Worm (Caenorhabditis elegans) whole organism, L3 larva: ENCODE measurements around the gene sra-36.

Experiments
- R02D3.7 ChIP-seq: fragments of 150-350 bp; optimal IDR thresholded peaks from 2 replicates; lab custom pipeline; 2014; ENCODE audit warnings: missing biosample characterization, missing genetic modification characterization
- aly-2 ChIP-seq: fragments of 150-350 bp; optimal IDR thresholded peaks from 2 replicates; lab custom pipeline; 2014; ENCODE audit warnings: missing biosample characterization, missing genetic modification characterization
- ama-1 ChIP-seq: fragments of 150-350 bp; optimal IDR thresholded peaks from 2 replicates; lab custom pipeline; 2018
- ceh-16 ChIP-seq: sonication (generic microtip); optimal IDR thresholded peaks from 2 replicates; lab custom pipeline; 2017; ENCODE audit warnings: missing biosample characterization, missing genetic modification characterization
- ceh-82 ChIP-seq: fragments of 150-350 bp; optimal IDR thresholded peaks from 2 replicates; lab custom pipeline; 2014; ENCODE audit warnings: missing biosample characterization, missing genetic modification characterization
- daf-12 ChIP-seq: fragments of 150-350 bp; optimal IDR thresholded peaks from 2 replicates; lab custom pipeline; 2014; ENCODE audit warnings: missing biosample characterization, missing genetic modification reagents, missing genetic modification characterization
- egl-27 ChIP-seq: sonication (generic microtip); optimal IDR thresholded peaks from 4 replicates; lab custom pipeline; 2017; ENCODE audit warnings: missing biosample characterization, missing genetic modification reagents, missing genetic modification characterization
- egl-5 ChIP-seq: fragments of 150-350 bp; optimal IDR thresholded peaks from 2 replicates; lab custom pipeline; 2017; ENCODE audit warnings: missing biosample characterization, missing genetic modification reagents, missing genetic modification characterization, inconsistent platforms
- elt-1 ChIP-seq: fragments of 150-350 bp; optimal IDR thresholded peaks from 2 replicates; lab custom pipeline; 2014; ENCODE audit warnings: missing biosample characterization, missing genetic modification characterization
- elt-2 ChIP-seq: sonication (generic microtip); optimal IDR thresholded peaks from 2 replicates; lab custom pipeline; 2016; ENCODE audit warnings: missing genetic modification reagents, mild to moderate bottlenecking, missing genetic modification characterization, missing compliant biosample characterization
- fkh-10 ChIP-seq: sonication (generic microtip); optimal IDR thresholded peaks from 2 replicates; lab custom pipeline; 2017; ENCODE audit warnings: missing biosample characterization, missing genetic modification reagents, missing genetic modification characterization
- fos-1 ChIP-seq: fragments of 150-350 bp; optimal IDR thresholded peaks from 2 replicates; lab custom pipeline; 2014; ENCODE audit warnings: missing biosample characterization, missing genetic modification characterization
- jun-1 ChIP-seq: fragments of 150-350 bp; optimal IDR thresholded peaks from 2 replicates; lab custom pipeline; 2014; ENCODE audit warnings: missing biosample characterization, missing genetic modification reagents, missing genetic modification characterization
- lin-39 ChIP-seq: fragments of 150-350 bp; optimal IDR thresholded peaks from 2 replicates; lab custom pipeline; 2018; ENCODE audit warnings: missing biosample characterization, missing genetic modification reagents, missing genetic modification characterization
- nfya-1 ChIP-seq: sonication (generic microtip); optimal IDR thresholded peaks from 2 replicates; lab custom pipeline; 2017; ENCODE audit warnings: missing genetic modification characterization, mild to moderate bottlenecking, missing compliant biosample characterization, antibody characterized with exemption, moderate library complexity; ENCODE audit not compliant: insufficient read depth
- nhr-11 ChIP-seq: fragments of 150-350 bp; optimal IDR thresholded peaks from 2 replicates; lab custom pipeline; 2014; ENCODE audit warnings: missing biosample characterization, missing genetic modification characterization
- nhr-23 ChIP-seq: fragments of 150-350 bp; optimal IDR thresholded peaks from 2 replicates; lab custom pipeline; 2014; ENCODE audit warnings: missing biosample characterization, missing genetic modification reagents, missing genetic modification characterization
- nhr-237 ChIP-seq: fragments of 150-350 bp; optimal IDR thresholded peaks from 2 replicates; lab custom pipeline; 2014; ENCODE audit warnings: missing biosample characterization, missing genetic modification characterization
- nhr-28 ChIP-seq: fragments of 150-350 bp; optimal IDR thresholded peaks from 2 replicates; lab custom pipeline; 2014; ENCODE audit warnings: missing biosample characterization, missing genetic modification characterization
- nhr-76 ChIP-seq: fragments of 150-350 bp; sonication (generic microtip); optimal IDR thresholded peaks from 5 replicates; lab custom pipeline; 2014; ENCODE audit warnings: missing biosample characterization, missing genetic modification characterization
- nhr-77 ChIP-seq: fragments of 150-350 bp; optimal IDR thresholded peaks from 2 replicates; lab custom pipeline; 2014; ENCODE audit warnings: missing biosample characterization, missing genetic modification characterization
- pha-4 ChIP-seq: fragments of 150-350 bp; optimal IDR thresholded peaks from 2 replicates; lab custom pipeline; 2014; ENCODE audit warnings: missing biosample characterization, missing genetic modification reagents, missing genetic modification characterization
- pqm-1 ChIP-seq: fragments of 150-350 bp; optimal IDR thresholded peaks from 2 replicates; lab custom pipeline; 2017; ENCODE audit warnings: missing biosample characterization, missing genetic modification characterization, inconsistent platforms
- skn-1 ChIP-seq: fragments of 150-350 bp; optimal IDR thresholded peaks from 2 replicates; lab custom pipeline; 2014; ENCODE audit warnings: missing biosample characterization, missing genetic modification characterization
- snpc-4 ChIP-seq: fragments of 150-350 bp; optimal IDR thresholded peaks from 2 replicates; lab custom pipeline; 2014; ENCODE audit warnings: missing biosample characterization, missing genetic modification characterization
- tbx-2 ChIP-seq: sonication (generic microtip); optimal IDR thresholded peaks from 2 replicates; lab custom pipeline; 2016; ENCODE audit warnings: mild to moderate bottlenecking, missing genetic modification characterization, missing compliant biosample characterization
- zag-1 ChIP-seq: fragments of 150-350 bp; optimal IDR thresholded peaks from 2 replicates; lab custom pipeline; 2014; ENCODE audit warnings: missing biosample characterization, missing genetic modification characterization
- ztf-11 ChIP-seq: fragments of 150-350 bp; optimal IDR thresholded peaks from 2 replicates; lab custom pipeline; 2014; ENCODE audit warnings: missing biosample characterization, missing genetic modification characterization

Gene sra-36

ce11 chrII:4518300-4518907 lies 22.1 kb downstream of the sra-36 start, which contains the start of gene hlh-1:
Gene hlh-1 (plus strand): TSS chrII:4518574.
- TF ChIP-seq lin-39 (tag; lab: Kevin White, UChicago) = peak; percentile 55
- TF ChIP-seq skn-1 (tag; lab: Kevin White, UChicago) = no peak
- no peak for TF ChIP-seq ama-1
- no peak for TF ChIP-seq nhr-11 (tag; lab: Kevin White, UChicago)
- no peak for TF ChIP-seq snpc-4 (tag; lab: Kevin White, UChicago)
- TF ChIP-seq fkh-10 = no peak
- TF ChIP-seq nfya-1 (tag; lab: Kevin White, UChicago) = peak; percentile 72
- TF ChIP-seq nhr-77 (tag; lab: Kevin White, UChicago) = no peak
- TF ChIP-seq pha-4 (tag; lab: Kevin White, UChicago) = no peak
- peak; percentile 72 for TF ChIP-seq egl-5
- no peak for TF ChIP-seq elt-2 (tag; lab: Kevin White, UChicago)
- no peak for TF ChIP-seq ztf-11 (tag; lab: Kevin White, UChicago)

DNA sequence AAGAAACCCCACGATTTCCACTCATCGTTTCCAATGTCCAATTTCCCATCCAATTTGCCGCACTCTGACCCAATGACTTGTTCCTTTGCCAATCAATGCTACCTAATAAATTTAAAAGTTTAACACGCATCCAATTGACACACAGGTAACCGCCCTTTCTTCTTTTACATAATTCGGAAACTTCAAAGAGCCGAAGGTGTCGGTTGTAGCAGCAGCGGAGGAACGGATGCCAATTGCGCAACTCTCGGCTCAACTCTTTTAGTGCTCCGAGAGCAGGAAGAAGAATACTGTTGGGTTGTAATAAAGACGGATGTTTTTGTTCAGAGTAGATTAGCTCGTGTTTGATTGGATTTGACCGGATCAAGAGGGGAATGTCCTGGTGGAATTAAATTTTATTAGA lies 23.3 kb downstream of the sra-36 start:
- TF ChIP-seq egl-5 = no peak
- TF ChIP-seq, all 47 proteins: peak for 0

ce11 chrII:4516291-4516690 lies 24.2 kb downstream of the sra-36 start:
- no peak for TF ChIP-seq egl-27
- no peak for TF ChIP-seq nhr-237 (tag; lab: Kevin White, UChicago)
- TF ChIP-seq elt-2 (tag; lab: Kevin White, UChicago) = no peak
- TF ChIP-seq snpc-4 (tag; lab: Kevin White, UChicago) = no peak
- no peak for TF ChIP-seq zag-1 (tag; lab: Kevin White, UChicago)
- TF ChIP-seq pha-4 (tag; lab: Kevin White, UChicago) = no peak
- TF ChIP-seq, all 47 proteins: peak for 0

ce11 chrII:4511911-4512310 lies 28.6 kb downstream of the sra-36 start, which contains the start of gene cyp-23A1:
Gene cyp-23A1 (plus strand): TSS chrII:4512211.
- no peak for TF ChIP-seq fos-1 (tag; lab: Kevin White, UChicago)
- TF ChIP-seq jun-1 = no peak
- no peak for TF ChIP-seq tbx-2 (tag; lab: Kevin White, UChicago)
- no peak for TF ChIP-seq ceh-16
- no peak for TF ChIP-seq elt-2 (tag; lab: Kevin White, UChicago)
- no peak for TF ChIP-seq fkh-10
- TF ChIP-seq nhr-28 = no peak
- no peak for TF ChIP-seq ztf-11 (tag; lab: Kevin White, UChicago)
- no peak for TF ChIP-seq daf-12 (tag; lab: Kevin White, UChicago)
- no peak for TF ChIP-seq skn-1 (tag; lab: Kevin White, UChicago)
- no peak for TF ChIP-seq aly-2
- no peak for TF ChIP-seq egl-5
- no peak for TF ChIP-seq pqm-1 (tag; lab: Kevin White, UChicago)
- no peak for TF ChIP-seq snpc-4 (tag; lab: Kevin White, UChicago)
- no peak for TF ChIP-seq nhr-76 (tag; lab: Kevin White, UChicago)

ce11 chrII:4510684-4511083 lies 29.8 kb downstream of the sra-36 start:
- no peak for TF ChIP-seq ama-1
- peak; percentile 7 for TF ChIP-seq nhr-23 (tag; lab: Kevin White, UChicago)
- TF ChIP-seq aly-2 = no peak
- no peak for TF ChIP-seq R02D3.7 (tag; lab: Kevin White, UChicago)
- no peak for TF ChIP-seq ceh-82 (tag; lab: Kevin White, UChicago)

DNA sequence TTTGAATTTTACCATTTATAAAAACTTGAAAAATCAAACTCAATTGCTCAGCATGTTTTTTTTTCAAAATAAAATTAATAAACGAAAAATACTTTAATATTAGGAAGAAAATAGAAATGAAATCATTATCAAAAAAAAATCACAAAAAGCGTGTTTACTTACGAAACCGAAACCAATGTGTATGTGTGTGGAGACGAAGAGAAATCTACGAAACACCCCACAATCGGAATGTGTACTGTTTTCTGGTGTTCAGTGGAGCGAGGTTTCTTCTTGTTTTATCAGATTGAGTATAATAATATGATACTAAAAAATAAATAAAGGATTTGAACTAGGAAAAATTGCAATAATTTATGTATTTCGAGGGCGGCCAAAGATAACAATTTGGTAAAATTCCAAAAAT lies 32.9 kb downstream of the sra-36 start:
- TF ChIP-seq ceh-16 (no peak), elt-1 (tag; lab: Kevin White, UChicago) (no peak), egl-27 (no peak), elt-2 (tag; lab: Kevin White, UChicago) (peak; percentile 60), zag-1 (tag; lab: Kevin White, UChicago) (no peak), pqm-1 (tag; lab: Kevin White, UChicago) (peak; percentile 63), pha-4 (tag; lab: Kevin White, UChicago) (peak; percentile 94), nfya-1 (tag; lab: Kevin White, UChicago) (peak; percentile 12)
- TF ChIP-seq, all 47 proteins: peak for 4
